Worm (Caenorhabditis elegans): ENCODE data around the gene sre-5.
A peak's percentile ranks its signal among the peaks of the same experiment; 100 is the strongest.

Gene sre-5

DNA sequence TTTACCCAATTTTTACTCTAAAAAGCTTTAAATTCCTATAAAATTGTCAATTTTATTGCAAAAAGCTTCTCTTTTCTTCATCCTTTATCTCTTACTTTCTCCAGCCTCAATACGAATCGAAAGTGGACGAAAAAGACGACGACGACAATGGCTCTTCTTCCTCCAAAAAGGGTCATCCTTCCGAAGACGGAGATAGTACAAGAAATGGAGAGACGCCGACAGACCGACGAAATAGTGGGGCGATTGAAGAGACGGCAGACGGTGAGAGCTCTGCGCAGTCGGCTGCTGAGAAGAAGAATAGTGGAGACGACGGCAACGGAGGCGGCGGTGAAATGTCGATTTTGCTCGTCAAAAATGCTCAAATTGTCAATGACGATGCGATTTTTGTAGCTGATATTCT, 45.6 kb upstream of the sre-5 start (continued):
- TF ChIP-seq irx-1 (tag; optimal IDR thresholded peaks at IDR 0.05): no peak
- no peak for TF ChIP-seq elt-2 (tag; optimal IDR thresholded peaks at IDR 0.05)
- no peak for TF ChIP-seq zag-1 (tag; optimal IDR thresholded peaks at IDR 0.05)
- TF ChIP-seq isw-1 (GFP tag; IDR thresholded peaks at IDR 0.05): peak; percentile 54
- TF ChIP-seq hpl-2 (GFP tag; optimal IDR thresholded peaks at IDR 0.05): no peak
- peak; percentile 64 for TF ChIP-seq nhr-71 (tag; optimal IDR thresholded peaks at IDR 0.05)
- no peak for TF ChIP-seq unc-98 (GFP tag; IDR thresholded peaks at IDR 0.05)
- TF ChIP-seq aly-2 (tag; optimal IDR thresholded peaks at IDR 0.05): no peak
- no peak for TF ChIP-seq pqm-1 (tag; optimal IDR thresholded peaks at IDR 0.05)
- peak; percentile 16 to 28 for TF ChIP-seq lin-35 (GFP tag; optimal IDR thresholded peaks at IDR 0.05)
- TF ChIP-seq lin-14 (GFP tag; optimal IDR thresholded peaks at IDR 0.05): peak; percentile 84
- peak; percentile 1 for TF ChIP-seq nhr-90 (tag; optimal IDR thresholded peaks at IDR 0.05; ENCODE audit: poor library complexity)
- no peak for TF ChIP-seq sup-37 (GFP tag; optimal IDR thresholded peaks at IDR 0.05)
- TF ChIP-seq egl-27 (tag; optimal IDR thresholded peaks at IDR 0.05): no peak
- TF ChIP-seq snpc-4 (tag; optimal IDR thresholded peaks at IDR 0.05): peak; percentile 88
- peak; percentile 76 for TF ChIP-seq swsn-7 (tag; optimal IDR thresholded peaks at IDR 0.05)
- peak; percentile 33 for TF ChIP-seq dsc-1 (tag; optimal IDR thresholded peaks at IDR 0.05)
- TF ChIP-seq fkh-8 (tag; optimal IDR thresholded peaks at IDR 0.05): peak; percentile 8
- TF ChIP-seq nhr-20 (tag; optimal IDR thresholded peaks at IDR 0.05): no peak

DNA sequence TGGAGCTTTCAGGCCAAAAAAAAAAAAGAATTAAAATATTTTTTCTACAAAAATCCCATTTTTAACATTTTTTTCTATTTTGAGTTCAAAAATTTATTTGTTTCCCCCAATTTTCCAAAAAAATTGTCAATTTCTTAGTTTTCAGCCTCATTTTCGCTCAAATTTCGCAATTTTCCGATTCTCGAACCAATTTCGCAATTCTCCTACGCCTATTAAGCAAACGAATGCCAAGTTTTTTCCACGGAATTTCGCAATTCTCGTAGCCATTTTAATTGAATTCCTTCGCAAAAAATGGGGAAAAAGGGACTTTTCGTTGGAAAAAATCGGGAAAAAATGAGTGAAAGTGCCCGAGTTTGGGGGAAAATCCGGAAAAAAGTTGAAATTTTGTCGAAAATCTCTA, 44.6 kb upstream of the sre-5 start:
- no peak for TF ChIP-seq tbx-2 (tag; optimal IDR thresholded peaks at IDR 0.05)
- peak in 1 of 2 experiments; percentile 10 for TF ChIP-seq lsy-2 (tag; optimal IDR thresholded peaks at IDR 0.05)
- no peak for TF ChIP-seq fos-1 (tag; optimal IDR thresholded peaks at IDR 0.05)
- TF ChIP-seq ceh-82 (tag; optimal IDR thresholded peaks at IDR 0.05): peak; percentile 23 to 66 (median 33)
- TF ChIP-seq skn-1 (tag; optimal IDR thresholded peaks at IDR 0.05): peak; percentile 70
- TF ChIP-seq zip-4 (GFP tag; optimal IDR thresholded peaks at IDR 0.05): peak; percentile 64
- peak in 1 of 2 experiments; percentile 10 for TF ChIP-seq efl-1 (optimal IDR thresholded peaks at IDR 0.05)
- TF ChIP-seq efl-1 (GFP tag; optimal IDR thresholded peaks at IDR 0.05 in 1 of 2): no peak
- peak; percentile 1 for TF ChIP-seq ceh-90 (tag; optimal IDR thresholded peaks at IDR 0.05)
- peak; percentile 28 for TF ChIP-seq lin-14 (GFP tag; optimal IDR thresholded peaks at IDR 0.05)

DNA sequence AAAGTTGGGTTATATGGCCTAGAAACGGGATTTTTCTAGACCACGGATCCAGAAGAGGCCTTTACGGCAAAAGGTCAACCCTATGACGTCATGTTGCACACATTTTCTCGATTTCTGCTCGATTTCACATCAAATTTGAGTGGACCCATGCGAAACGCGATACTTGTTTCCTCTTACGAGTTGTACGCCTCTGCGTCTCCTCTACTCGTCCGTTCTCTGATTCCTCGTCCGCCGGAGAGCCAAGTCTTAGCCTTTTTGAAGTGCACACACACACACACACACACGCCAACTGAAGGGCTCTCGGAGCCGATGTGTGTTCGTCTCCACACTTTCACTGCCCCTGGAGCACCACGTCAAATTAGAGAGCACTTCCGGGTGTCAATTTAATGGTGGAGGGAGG, 44.0 kb upstream of the sre-5 start:
- TF ChIP-seq nhr-11 (tag; optimal IDR thresholded peaks at IDR 0.05) (no peak), nhr-71 (tag; optimal IDR thresholded peaks at IDR 0.05) (peak; percentile 31), xbp-1 (tag; optimal IDR thresholded peaks at IDR 0.05) (peak; percentile 13), nhr-47 (tag; optimal IDR thresholded peaks at IDR 0.05) (peak; percentile 27), lin-13 (GFP tag; optimal IDR thresholded peaks at IDR 0.05) (no peak), egl-13 (tag; optimal IDR thresholded peaks at IDR 0.05) (peak; percentile 44), mab-9 (GFP tag; IDR thresholded peaks at IDR 0.05) (0 out of 2 replicates have a peak, but pooled peaks have one; percentile 26), unc-86 (tag; optimal IDR thresholded peaks at IDR 0.05) (peak; percentile 12), elt-2 (tag; optimal IDR thresholded peaks at IDR 0.05) (no peak), dsc-1 (tag; optimal IDR thresholded peaks at IDR 0.05) (peak; percentile 61), tbx-2 (tag; optimal IDR thresholded peaks at IDR 0.05) (peak; percentile 27), fkh-10 (GFP tag; optimal IDR thresholded peaks at IDR 0.05) (peak; percentile 38), snu-23 (GFP tag; optimal IDR thresholded peaks at IDR 0.05) (no peak), swsn-7 (tag; optimal IDR thresholded peaks at IDR 0.05) (peak; percentile 14), efl-1 (optimal IDR thresholded peaks at IDR 0.05) (no peak), efl-1 (GFP tag; optimal IDR thresholded peaks at IDR 0.05 in 1 of 2) (peak in 1 of 2 experiments; percentile 72), lin-14 (GFP tag; optimal IDR thresholded peaks at IDR 0.05) (peak; percentile 73), ceh-82 (tag; optimal IDR thresholded peaks at IDR 0.05) (peak in 1 of 3 experiments; percentile 38)

DNA sequence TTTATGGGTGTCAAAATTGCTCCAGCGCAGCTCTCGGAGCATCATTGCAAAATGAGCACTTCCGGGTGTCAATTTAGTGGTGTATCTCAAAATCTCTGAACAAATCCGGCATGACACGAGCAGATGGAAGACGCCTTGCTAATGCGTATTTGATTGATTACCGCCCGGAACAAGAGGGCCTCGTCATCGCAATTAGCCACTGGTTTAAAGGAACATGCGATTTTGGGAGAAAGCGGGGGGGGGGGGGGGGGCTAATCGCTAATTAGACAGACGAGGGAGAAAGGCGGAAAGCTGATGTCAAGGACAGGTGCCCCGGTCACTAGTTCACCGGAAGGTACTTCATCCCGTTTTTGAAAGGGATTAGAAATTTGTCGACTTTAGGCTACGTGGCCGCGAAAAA, 43.3 kb upstream of the sre-5 start:
- TF ChIP-seq pax-3 (tag; optimal IDR thresholded peaks at IDR 0.05) (no peak), nhr-47 (tag; optimal IDR thresholded peaks at IDR 0.05) (no peak), lin-35 (GFP tag; optimal IDR thresholded peaks at IDR 0.05) (no peak), lin-14 (GFP tag; optimal IDR thresholded peaks at IDR 0.05) (peak; percentile 26), efl-3 (GFP tag; optimal IDR thresholded peaks at IDR 0.05) (no peak), sox-4 (tag; optimal IDR thresholded peaks at IDR 0.05) (no peak), blmp-1 (tag; optimal IDR thresholded peaks at IDR 0.05) (peak; percentile 47)
